Worm (Caenorhabditis elegans) whole organism, L1 larva: ENCODE data around the gene ador-1.

Source experiments
- ceh-88 ChIP-seq: fragments of 200-800 bp; sonication (Bioruptor generic); IDR thresholded peaks from 2 replicates; pipeline ENCODE4 v1.3.6; 2022; ENCODE audit warnings: missing genetic modification characterization, missing compliant biosample characterization
- fos-1 ChIP-seq: fragments of 150-350 bp; optimal IDR thresholded peaks from 2 replicates; lab custom pipeline; 2014; ENCODE audit warnings: missing biosample characterization, missing genetic modification characterization
- lsy-2 ChIP-seq, 2 experiments: fragments of 150-350 bp; optimal IDR thresholded peaks; 2 replicates each; lab custom pipeline; 2014; ENCODE audit warnings: missing biosample characterization in 2 of 2, missing genetic modification characterization in 2 of 2
- nhr-20 ChIP-seq: sonication (generic microtip); optimal IDR thresholded peaks from 2 replicates; lab custom pipeline; 2016; ENCODE audit warnings: mild to moderate bottlenecking, missing genetic modification characterization, missing compliant biosample characterization
- nhr-71 ChIP-seq: sonication (generic microtip); optimal IDR thresholded peaks from 2 replicates; lab custom pipeline; 2016; ENCODE audit warnings: mild to moderate bottlenecking, missing genetic modification characterization, moderate library complexity, missing compliant biosample characterization
- pax-3 ChIP-seq: fragments of 200-800 bp; sonication (Bioruptor generic); optimal IDR thresholded peaks from 2 replicates; lab custom pipeline; 2018; ENCODE audit warnings: mild to moderate bottlenecking, missing genetic modification characterization, moderate library complexity, missing compliant biosample characterization
- ztf-4 ChIP-seq: fragments of 150-350 bp; optimal IDR thresholded peaks from 2 replicates; lab custom pipeline; 2014; ENCODE audit warnings: missing biosample characterization, missing genetic modification characterization

DNA sequence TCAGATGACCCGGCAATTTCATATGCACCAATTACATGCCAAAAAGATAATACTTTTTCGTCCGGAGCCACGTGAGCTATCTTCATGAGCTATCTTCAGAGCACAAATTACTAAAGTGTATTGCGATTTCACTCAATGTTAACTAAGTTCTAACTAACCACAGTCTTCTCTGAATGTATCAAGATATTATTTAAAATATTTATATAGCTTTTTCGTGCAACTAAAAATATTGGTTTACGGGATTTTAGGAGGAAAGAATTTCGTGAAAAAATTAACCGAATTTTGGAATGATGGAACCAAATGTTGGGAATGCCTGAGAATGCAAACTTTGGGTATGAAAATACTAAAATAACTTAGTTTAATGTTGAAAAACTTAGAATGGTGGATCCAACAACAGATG, 44.9 kb upstream of the ador-1 start, which contains the start of gene F49C5.16:
- TF ChIP-seq ztf-4 = no peak
- no peak for TF ChIP-seq pax-3 (tag; lab: Kevin White, UChicago)
- TF ChIP-seq lsy-2 (tag; optimal IDR thresholded peaks at IDR 0.05; lab: Kevin White, UChicago) = no peak
- no peak for TF ChIP-seq ceh-88 (GFP tag; lab: Robert Waterston, UW)
- no peak for TF ChIP-seq nhr-71 (tag; lab: Kevin White, UChicago)
- no peak for TF ChIP-seq fos-1 (tag; lab: Kevin White, UChicago)
- no peak for TF ChIP-seq nhr-20 (tag; lab: Kevin White, UChicago)
